Worm (Caenorhabditis elegans) whole organism, L2 larva: ENCODE results near the gene otpl-1.

Source experiments
- R02D3.7 ChIP-seq: fragments of 150-350 bp; optimal IDR thresholded peaks from 2 replicates; lab custom pipeline; 2014; ENCODE audit warnings: missing biosample characterization, missing genetic modification characterization
- elt-1 ChIP-seq: fragments of 150-350 bp; optimal IDR thresholded peaks from 2 replicates; lab custom pipeline; 2014; ENCODE audit warnings: missing biosample characterization, missing genetic modification characterization
- elt-3 ChIP-seq: sonication (generic microtip); optimal IDR thresholded peaks from 2 replicates; lab custom pipeline; 2017; ENCODE audit warnings: missing biosample characterization, missing genetic modification characterization
- lin-13 ChIP-seq: fragments of 150-350 bp; optimal IDR thresholded peaks from 2 replicates; lab custom pipeline; 2014; ENCODE audit warnings: missing biosample characterization, missing genetic modification reagents, missing genetic modification characterization
- lin-39 ChIP-seq: fragments of 150-350 bp; optimal IDR thresholded peaks from 2 replicates; lab custom pipeline; 2014; ENCODE audit warnings: missing biosample characterization, missing genetic modification reagents, missing genetic modification characterization
- nhr-21 ChIP-seq: fragments of 150-350 bp; optimal IDR thresholded peaks from 2 replicates; lab custom pipeline; 2014; ENCODE audit warnings: missing biosample characterization, missing genetic modification characterization
- nhr-25 ChIP-seq: fragments of 150-350 bp; sonication (generic microtip); optimal IDR thresholded peaks from 3 replicates; lab custom pipeline; 2014; ENCODE audit warnings: missing biosample characterization, missing genetic modification characterization
- snpc-4 ChIP-seq: fragments of 150-350 bp; optimal IDR thresholded peaks from 2 replicates; lab custom pipeline; 2014; ENCODE audit warnings: missing biosample characterization, missing genetic modification characterization
- unc-62 ChIP-seq: fragments of 150-350 bp; optimal IDR thresholded peaks from 2 replicates; lab custom pipeline; 2014; ENCODE audit warnings: missing biosample characterization, missing genetic modification reagents, missing genetic modification characterization

DNA sequence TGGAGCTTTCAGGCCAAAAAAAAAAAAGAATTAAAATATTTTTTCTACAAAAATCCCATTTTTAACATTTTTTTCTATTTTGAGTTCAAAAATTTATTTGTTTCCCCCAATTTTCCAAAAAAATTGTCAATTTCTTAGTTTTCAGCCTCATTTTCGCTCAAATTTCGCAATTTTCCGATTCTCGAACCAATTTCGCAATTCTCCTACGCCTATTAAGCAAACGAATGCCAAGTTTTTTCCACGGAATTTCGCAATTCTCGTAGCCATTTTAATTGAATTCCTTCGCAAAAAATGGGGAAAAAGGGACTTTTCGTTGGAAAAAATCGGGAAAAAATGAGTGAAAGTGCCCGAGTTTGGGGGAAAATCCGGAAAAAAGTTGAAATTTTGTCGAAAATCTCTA is 48.4 kb upstream of the otpl-1 start:
- TF ChIP-seq nhr-25 (tag; lab: Kevin White, UChicago): no peak
- no peak for TF ChIP-seq lin-39 (tag; lab: Kevin White, UChicago)
- no peak for TF ChIP-seq elt-3 (tag; lab: Kevin White, UChicago)
- no peak for TF ChIP-seq unc-62 (GFP tag; lab: Kevin White, UChicago)
- no peak for TF ChIP-seq lin-13 (GFP tag; lab: Kevin White, UChicago)
- no peak for TF ChIP-seq nhr-21
- no peak for TF ChIP-seq elt-1 (tag; lab: Kevin White, UChicago)
- TF ChIP-seq R02D3.7 (tag; lab: Kevin White, UChicago): no peak
- TF ChIP-seq snpc-4 (tag; lab: Kevin White, UChicago): no peak
